Worm (Caenorhabditis elegans) whole organism, mixed stage, embryonic: ENCODE data around the gene dyn-1.

Source experiments
- M03D4.4 ChIP-seq: sonication (generic microtip); optimal IDR thresholded peaks from 2 replicates; lab custom pipeline; 2017; ENCODE audit warnings: mild to moderate bottlenecking, missing genetic modification characterization, missing compliant biosample characterization
- blmp-1 ChIP-seq: fragments of 150-350 bp; optimal IDR thresholded peaks from 2 replicates; lab custom pipeline; 2014; ENCODE audit warnings: missing biosample characterization, missing genetic modification characterization
- ceh-39 ChIP-seq: fragments of 150-350 bp; optimal IDR thresholded peaks from 2 replicates; lab custom pipeline; 2014; ENCODE audit warnings: missing biosample characterization, missing genetic modification characterization
- ceh-43 ChIP-seq: fragments of 200-800 bp; sonication (Bioruptor generic); optimal IDR thresholded peaks from 2 replicates; lab custom pipeline; 2018; ENCODE audit warnings: mild to moderate bottlenecking, missing genetic modification characterization, moderate library complexity, missing compliant biosample characterization
- ceh-83 ChIP-seq: fragments of 200-800 bp; sonication (Bioruptor generic); optimal IDR thresholded peaks from 2 replicates; lab custom pipeline; 2018; ENCODE audit warnings: mild to moderate bottlenecking, missing genetic modification characterization, missing compliant biosample characterization
- drap-1 ChIP-seq: fragments of 200-800 bp; sonication (Bioruptor generic); optimal IDR thresholded peaks from 3 replicates; lab custom pipeline; 2018; ENCODE audit warnings: mild to moderate bottlenecking, missing genetic modification characterization, missing compliant biosample characterization
- elt-1 ChIP-seq: sonication (generic microtip); optimal IDR thresholded peaks from 2 replicates; lab custom pipeline; 2017; ENCODE audit warnings: missing genetic modification characterization, mild to moderate bottlenecking, missing compliant biosample characterization, antibody characterized with exemption, moderate library complexity, borderline replicate concordance; ENCODE audit not compliant: insufficient read depth
- elt-3 ChIP-seq: fragments of 150-350 bp; optimal IDR thresholded peaks from 2 replicates; lab custom pipeline; 2014; ENCODE audit warnings: missing biosample characterization, missing genetic modification characterization
- flh-1 ChIP-seq: fragments of 200-800 bp; sonication (Bioruptor generic); optimal IDR thresholded peaks from 2 replicates; lab custom pipeline; 2018; ENCODE audit warnings: mild to moderate bottlenecking, missing genetic modification characterization, moderate library complexity, missing compliant biosample characterization
- ham-2 ChIP-seq: fragments of 200-800 bp; sonication (Bioruptor generic); optimal IDR thresholded peaks from 2 replicates; lab custom pipeline; 2018; ENCODE audit warnings: mild to moderate bottlenecking, missing genetic modification characterization, missing compliant biosample characterization
- hlh-1 ChIP-seq: fragments of 150-350 bp; optimal IDR thresholded peaks from 2 replicates; lab custom pipeline; 2014; ENCODE audit warnings: missing biosample characterization, missing genetic modification reagents, missing genetic modification characterization
- lin-13 ChIP-seq: fragments of 150-350 bp; optimal IDR thresholded peaks from 2 replicates; lab custom pipeline; 2014; ENCODE audit warnings: missing biosample characterization, missing genetic modification characterization
- lin-32 ChIP-seq: fragments of 200-800 bp; sonication (Bioruptor generic); optimal IDR thresholded peaks from 2 replicates; lab custom pipeline; 2018; ENCODE audit warnings: mild to moderate bottlenecking, missing genetic modification characterization, missing compliant biosample characterization
- lsy-2 ChIP-seq: fragments of 150-350 bp; optimal IDR thresholded peaks from 2 replicates; lab custom pipeline; 2014; ENCODE audit warnings: missing biosample characterization, missing genetic modification characterization
- mab-5 ChIP-seq: fragments of 150-350 bp; optimal IDR thresholded peaks from 2 replicates; lab custom pipeline; 2014; ENCODE audit warnings: missing biosample characterization, missing genetic modification characterization
- mep-1 ChIP-seq: fragments of 150-350 bp; optimal IDR thresholded peaks from 2 replicates; lab custom pipeline; 2017; ENCODE audit warnings: missing biosample characterization, missing genetic modification reagents, missing genetic modification characterization, inconsistent platforms
- nhr-12 ChIP-seq: fragments of 150-350 bp; optimal IDR thresholded peaks from 2 replicates; lab custom pipeline; 2014; ENCODE audit warnings: missing biosample characterization, missing genetic modification characterization
- nhr-2 ChIP-seq: fragments of 150-350 bp; optimal IDR thresholded peaks from 2 replicates; lab custom pipeline; 2014; ENCODE audit warnings: missing biosample characterization, missing genetic modification characterization
- nhr-237 ChIP-seq: fragments of 150-350 bp; optimal IDR thresholded peaks from 2 replicates; lab custom pipeline; 2014; ENCODE audit warnings: missing biosample characterization, missing genetic modification characterization
- nhr-28 ChIP-seq: fragments of 150-350 bp; optimal IDR thresholded peaks from 2 replicates; lab custom pipeline; 2014; ENCODE audit warnings: missing biosample characterization, missing genetic modification characterization
- nhr-76 ChIP-seq: sonication (generic microtip); optimal IDR thresholded peaks from 2 replicates; lab custom pipeline; 2017; ENCODE audit warnings: missing biosample characterization, missing genetic modification characterization
- pha-4 ChIP-seq: fragments of 150-350 bp; optimal IDR thresholded peaks from 2 replicates; lab custom pipeline; 2018; ENCODE audit warnings: missing biosample characterization, missing genetic modification reagents, missing genetic modification characterization
- sem-2 ChIP-seq: fragments of 200-800 bp; sonication (Bioruptor generic); optimal IDR thresholded peaks from 2 replicates; lab custom pipeline; 2018; ENCODE audit warnings: mild to moderate bottlenecking, missing genetic modification characterization, missing compliant biosample characterization
- snpc-4 ChIP-seq: fragments of 150-350 bp; optimal IDR thresholded peaks from 2 replicates; lab custom pipeline; 2014; ENCODE audit warnings: missing biosample characterization, missing genetic modification characterization
- sptf-1 ChIP-seq: sonication (generic microtip); optimal IDR thresholded peaks from 2 replicates; lab custom pipeline; 2017; ENCODE audit warnings: mild to moderate bottlenecking, missing genetic modification characterization, moderate library complexity, missing compliant biosample characterization
- tbx-8 ChIP-seq: fragments of 200-800 bp; sonication (Bioruptor generic); optimal IDR thresholded peaks from 2 replicates; lab custom pipeline; 2018; ENCODE audit warnings: mild to moderate bottlenecking, missing genetic modification characterization, moderate library complexity, missing compliant biosample characterization
- unc-120 ChIP-seq: sonication (generic microtip); optimal IDR thresholded peaks from 2 replicates; lab custom pipeline; 2017; ENCODE audit warnings: missing genetic modification characterization, missing compliant biosample characterization; ENCODE audit not compliant: poor library complexity, severe bottlenecking
- unc-39 ChIP-seq: fragments of 150-350 bp; optimal IDR thresholded peaks from 2 replicates; lab custom pipeline; 2014; ENCODE audit warnings: missing biosample characterization, missing genetic modification characterization
- unc-62 ChIP-seq: fragments of 150-350 bp; optimal IDR thresholded peaks from 2 replicates; lab custom pipeline; 2014; ENCODE audit warnings: missing biosample characterization, missing genetic modification reagents, missing genetic modification characterization
- zip-8 ChIP-seq: fragments of 150-350 bp; optimal IDR thresholded peaks from 2 replicates; lab custom pipeline; 2014; ENCODE audit warnings: missing biosample characterization, missing genetic modification characterization
- ztf-11 ChIP-seq: fragments of 150-350 bp; optimal IDR thresholded peaks from 2 replicates; lab custom pipeline; 2014; ENCODE audit warnings: missing biosample characterization, missing genetic modification characterization

dyn-1 gene

DNA sequence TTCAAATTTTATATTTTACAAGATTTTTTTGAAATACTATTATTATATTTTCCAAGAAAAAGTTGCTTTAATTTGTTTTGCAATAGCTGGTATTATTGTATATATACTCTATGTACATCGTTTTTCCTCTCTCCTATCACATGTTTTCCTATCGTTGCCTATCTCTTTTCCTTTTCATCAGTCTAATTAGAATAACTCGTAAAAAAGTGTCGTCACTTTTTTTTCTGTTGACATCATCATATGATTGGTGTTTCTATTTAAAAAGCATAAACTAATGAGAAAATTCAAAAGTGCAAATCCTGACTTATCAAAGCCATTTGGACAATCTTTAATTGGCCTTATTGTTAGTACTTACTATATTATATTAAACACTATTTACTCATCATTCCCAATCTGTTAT lies 32.7 kb upstream of the dyn-1 start:
- TF ChIP-seq sptf-1 (tag; lab: Kevin White, UChicago) (no peak), lin-32 (GFP tag; lab: Kevin White, UChicago) (no peak), elt-1 (tag; lab: Kevin White, UChicago) (no peak), unc-39 (tag; lab: Kevin White, UChicago) (no peak), elt-3 (tag; lab: Kevin White, UChicago) (no peak), ceh-43 (GFP tag; lab: Kevin White, UChicago) (no peak), blmp-1 (tag; lab: Kevin White, UChicago) (no peak), ham-2 (GFP tag; lab: Kevin White, UChicago) (no peak), lsy-2 (tag; lab: Kevin White, UChicago) (no peak)
- TF ChIP-seq, all 35 proteins: peak for 0

DNA sequence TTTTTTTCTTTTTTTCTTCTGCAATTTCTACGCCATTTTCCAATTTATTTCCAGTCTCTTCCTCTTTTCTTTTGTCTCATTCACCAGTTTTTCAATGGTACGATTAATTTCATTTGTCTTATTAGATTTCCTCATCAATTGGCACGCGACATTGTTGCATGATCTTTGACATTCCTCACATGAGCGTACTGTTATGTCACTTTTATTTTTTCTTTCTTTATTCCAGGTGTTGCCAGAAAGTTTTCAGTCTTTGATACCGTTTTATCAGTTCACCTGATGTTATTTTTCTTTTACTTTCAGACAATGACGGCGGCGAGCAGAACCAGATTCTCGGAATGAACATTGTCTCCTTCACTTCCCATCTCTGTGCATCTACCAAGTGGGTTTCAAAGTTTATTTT lies 31.3 kb upstream of the dyn-1 start, which contains the start of the genes olrn-1 and C02C6.14:
Gene olrn-1 (plus strand): TSS at position 301 of the 400 bp plus-strand sequence.
Gene C02C6.14 (plus strand): TSS at position 304 of the 400 bp plus-strand sequence.
- no peak for TF ChIP-seq hlh-1 (tag; lab: Kevin White, UChicago)
- no peak for TF ChIP-seq ztf-11
- TF ChIP-seq mep-1, result no peak
- TF ChIP-seq drap-1, result no peak
- no peak for TF ChIP-seq tbx-8 (GFP tag; lab: Kevin White, UChicago)
- TF ChIP-seq nhr-12 (tag; lab: Kevin White, UChicago), result no peak
- no peak for TF ChIP-seq elt-1 (tag; lab: Kevin White, UChicago)
- TF ChIP-seq sptf-1 (tag; lab: Kevin White, UChicago), result no peak
- TF ChIP-seq flh-1, result no peak
- TF ChIP-seq lin-13 (tag; lab: Kevin White, UChicago), result no peak
- TF ChIP-seq M03D4.4 (tag; lab: Kevin White, UChicago), result no peak
- TF ChIP-seq blmp-1 (tag; lab: Kevin White, UChicago), result no peak
- no peak for TF ChIP-seq mab-5

DNA sequence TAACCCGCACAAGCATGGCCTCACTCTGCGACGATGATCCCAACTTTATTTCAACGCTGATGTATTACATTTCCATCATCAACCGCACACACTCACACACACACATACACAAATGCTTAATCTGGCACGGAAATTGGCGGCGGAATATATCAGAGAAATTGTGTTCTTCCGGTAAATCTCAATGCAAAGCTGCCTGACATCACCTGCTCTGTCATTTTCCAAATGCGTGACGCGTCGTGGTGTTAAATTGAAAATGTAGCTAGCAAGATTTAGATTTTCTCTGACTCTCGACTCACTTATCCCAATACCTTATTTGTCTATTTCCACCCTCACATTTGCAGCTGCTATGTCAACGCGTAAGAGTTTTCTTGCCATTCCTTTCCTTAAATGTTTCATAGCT lies 29.4 kb upstream of the dyn-1 start:
- no peak for TF ChIP-seq unc-39 (tag; lab: Kevin White, UChicago)
- TF ChIP-seq ham-2 (GFP tag; lab: Kevin White, UChicago), result no peak
- TF ChIP-seq drap-1, result no peak
- TF ChIP-seq ceh-39 (tag; lab: Kevin White, UChicago), result no peak
- TF ChIP-seq ceh-43 (GFP tag; lab: Kevin White, UChicago), result no peak
- no peak for TF ChIP-seq nhr-12 (tag; lab: Kevin White, UChicago)
- no peak for TF ChIP-seq lsy-2 (tag; lab: Kevin White, UChicago)
- no peak for TF ChIP-seq M03D4.4 (tag; lab: Kevin White, UChicago)
- TF ChIP-seq hlh-1 (tag; lab: Kevin White, UChicago), result no peak
- TF ChIP-seq unc-120 (tag; lab: Kevin White, UChicago), result no peak
- no peak for TF ChIP-seq lin-13 (tag; lab: Kevin White, UChicago)
- TF ChIP-seq snpc-4, result no peak
- no peak for TF ChIP-seq elt-3 (tag; lab: Kevin White, UChicago)
- TF ChIP-seq ceh-83, result no peak
- no peak for TF ChIP-seq sem-2

DNA sequence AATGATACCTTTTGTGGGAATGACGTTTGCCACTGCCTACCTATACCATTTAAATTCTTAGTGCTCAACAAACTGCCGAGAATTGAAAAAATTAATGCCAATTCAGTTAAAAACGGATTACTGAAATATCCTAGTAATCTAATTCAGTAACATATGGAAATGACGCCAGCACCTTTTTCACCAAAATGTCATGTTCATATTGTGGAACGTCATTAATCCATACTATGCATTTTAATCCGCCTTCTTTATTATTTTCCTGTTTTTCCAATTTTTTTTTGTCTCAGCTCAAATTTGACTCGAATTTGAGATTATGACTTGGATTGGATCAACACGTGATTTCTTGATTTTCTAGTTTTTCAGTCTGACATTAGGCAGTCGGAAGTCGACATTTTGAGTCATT lies 27.3 kb upstream of the dyn-1 start:
- TF ChIP-seq flh-1, result no peak
- no peak for TF ChIP-seq nhr-28 (tag; lab: Kevin White, UChicago)
- no peak for TF ChIP-seq zip-8 (tag; lab: Kevin White, UChicago)

DNA sequence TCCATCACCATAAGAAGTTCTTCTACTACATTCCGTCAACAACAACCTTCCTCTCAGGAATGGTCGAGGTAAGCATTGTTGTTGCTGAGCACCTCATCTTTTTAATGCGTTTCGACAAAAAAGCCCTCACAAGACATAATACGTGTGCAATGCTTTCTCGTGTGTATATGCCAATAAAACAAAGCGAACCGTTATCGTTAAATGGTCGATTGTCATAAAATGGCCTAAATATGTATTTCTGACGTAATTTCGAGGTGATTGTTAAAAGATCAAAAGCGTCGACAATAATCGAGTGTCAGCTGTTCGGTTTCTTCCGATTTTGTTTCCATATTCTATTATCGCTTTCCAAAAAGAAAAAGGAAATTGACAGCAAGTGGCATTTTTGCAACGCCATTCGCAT lies 24.0 kb upstream of the dyn-1 start:
- TF ChIP-seq zip-8 (tag; lab: Kevin White, UChicago), result peak; percentile 27
- no peak for TF ChIP-seq flh-1

DNA sequence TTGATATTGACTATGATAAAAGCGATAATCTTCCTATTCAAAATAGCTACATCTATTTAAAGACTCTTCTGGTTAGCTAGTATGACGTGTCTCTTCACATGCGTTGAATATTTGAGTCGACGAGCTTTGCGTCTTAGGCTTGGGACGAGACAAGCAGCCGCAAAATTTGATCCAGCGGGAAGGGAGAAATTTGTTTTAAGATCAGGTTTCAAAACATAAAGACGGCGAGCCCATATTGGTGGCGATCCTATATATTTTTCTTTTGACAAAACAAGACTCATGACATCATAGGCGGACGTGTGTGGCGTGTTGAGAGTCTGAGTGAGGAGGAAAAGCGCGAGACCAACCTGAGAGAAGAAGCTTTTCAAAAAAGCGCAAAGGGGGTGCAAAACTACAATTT lies 23.2 kb upstream of the dyn-1 start:
- TF ChIP-seq lin-13 (tag; lab: Kevin White, UChicago) (no peak), nhr-76 (tag; lab: Kevin White, UChicago) (no peak), blmp-1 (tag; lab: Kevin White, UChicago) (no peak), drap-1 (no peak), unc-39 (tag; lab: Kevin White, UChicago) (no peak)

DNA sequence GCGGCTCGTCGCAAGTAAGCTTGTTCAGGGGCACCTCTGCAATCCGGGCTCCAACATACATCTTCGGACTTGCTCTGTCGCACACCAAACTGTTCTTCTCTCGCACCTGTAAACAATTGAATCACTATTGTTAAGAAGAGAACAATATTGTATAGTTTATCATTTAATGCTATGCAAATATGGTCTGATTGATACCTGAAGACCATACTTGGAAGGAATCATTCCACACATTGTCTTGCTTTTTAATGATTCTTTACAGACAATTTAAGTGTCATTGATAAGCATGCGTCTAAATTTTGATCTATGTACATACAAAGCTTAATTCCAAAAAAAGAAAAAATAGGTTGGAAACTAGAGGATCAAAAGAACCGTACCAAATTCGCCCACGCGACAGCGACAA lies 21.7 kb upstream of the dyn-1 start:
- TF ChIP-seq mab-5 (no peak), nhr-28 (tag; lab: Kevin White, UChicago) (no peak), hlh-1 (tag; lab: Kevin White, UChicago) (no peak), nhr-76 (tag; lab: Kevin White, UChicago) (no peak), mep-1 (no peak), nhr-2 (tag; lab: Kevin White, UChicago) (no peak), pha-4 (tag; lab: Kevin White, UChicago) (no peak), nhr-237 (tag; lab: Kevin White, UChicago) (no peak), tbx-8 (GFP tag; lab: Kevin White, UChicago) (no peak), unc-62 (GFP tag; lab: Kevin White, UChicago) (no peak)
- TF ChIP-seq, all 35 proteins: peak for 0
